Worm (Caenorhabditis elegans): ENCODE data around the gene bus-17.

Gene bus-17

ce11 chrX:15731668-15732067 is 34.5 kb downstream of the bus-17 start, which contains the start of gene lin-15A:
lin-15A (plus strand) TSS chrX:15731968.
- TF ChIP-seq zfp-3 (GFP tag; conservative IDR thresholded peaks at IDR 0.05) (no peak), cey-2 (tag; optimal IDR thresholded peaks at IDR 0.05; ENCODE audit: borderline replicate concordance, insufficient read depth) (no peak), ceh-44 (GFP tag; IDR thresholded peaks at IDR 0.05) (no peak), sdz-12 (GFP tag; optimal IDR thresholded peaks at IDR 0.05) (no peak), mxl-3 (GFP tag; optimal IDR thresholded peaks at IDR 0.05) (no peak), nhr-237 (tag; optimal IDR thresholded peaks at IDR 0.05) (no peak), zip-2 (tag; optimal IDR thresholded peaks at IDR 0.05) (no peak), php-3 (GFP tag; IDR thresholded peaks at IDR 0.05) (no peak), ceh-28 (tag; optimal IDR thresholded peaks at IDR 0.05) (no peak), nhr-28 (tag; optimal IDR thresholded peaks at IDR 0.05) (no peak)

DNA sequence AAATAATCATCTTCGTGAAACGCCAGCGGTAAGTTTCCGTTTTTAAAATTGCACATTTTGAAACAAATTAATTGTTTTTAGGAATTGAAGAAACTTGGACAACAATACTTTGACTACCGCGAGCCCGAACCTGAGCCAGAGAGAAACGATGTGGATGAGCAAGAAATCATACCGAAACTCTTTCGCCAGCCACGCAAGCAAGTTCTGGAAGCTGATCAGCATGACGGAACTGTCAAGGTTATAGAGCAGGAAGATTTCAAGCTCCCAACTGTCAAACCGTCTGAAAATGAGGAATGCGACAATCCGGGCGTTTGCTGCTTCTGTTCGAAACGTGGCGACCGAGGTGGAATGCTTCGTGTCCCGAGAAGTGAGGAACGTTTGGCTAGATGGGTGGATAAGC is 35.8 kb downstream of the bus-17 start:
- TF ChIP-seq set-16 (GFP tag; IDR thresholded peaks at IDR 0.05) (no peak), daf-16 (GFP tag; optimal IDR thresholded peaks at IDR 0.05) (no peak), daf-16 (tag; optimal IDR thresholded peaks at IDR 0.05) (no peak), php-3 (GFP tag; IDR thresholded peaks at IDR 0.05) (no peak), unc-62 (GFP tag; optimal IDR thresholded peaks at IDR 0.05 in 1 of 2) (peak in 1 of 2 experiments; percentile 96), unc-62 (tag; optimal IDR thresholded peaks at IDR 0.05) (no peak)

DNA sequence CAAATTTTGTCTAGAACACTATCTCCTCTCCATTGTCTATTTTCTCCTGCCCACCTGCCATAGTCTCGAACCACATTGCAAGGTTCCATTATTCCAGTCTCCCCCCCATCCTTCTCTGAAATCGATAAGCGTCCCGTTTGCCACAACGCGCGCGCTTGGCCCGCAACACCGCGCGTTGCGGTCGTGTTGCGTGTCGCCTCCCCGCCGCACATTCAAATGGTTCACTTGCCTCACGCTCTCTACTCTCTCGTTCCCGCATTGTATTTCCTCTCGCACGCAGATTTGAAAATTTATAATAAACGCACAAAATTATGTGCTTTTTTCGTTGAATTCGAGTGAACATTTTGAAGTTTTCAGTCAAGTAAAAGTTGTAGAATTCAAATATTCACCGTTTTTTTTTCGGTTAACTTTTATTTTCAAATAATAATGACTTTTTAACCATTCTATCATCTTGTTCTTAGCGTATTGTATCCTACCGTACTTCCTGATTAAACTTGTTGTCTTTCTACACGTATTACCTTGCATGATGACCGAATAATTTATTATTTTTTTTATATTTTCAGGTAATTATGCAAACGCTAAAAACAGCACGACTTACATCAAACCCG is 40.5 kb downstream of the bus-17 start, which contains the start of gene lin-15B:
lin-15B (plus strand) TSS at position 558 of the 608 bp plus-strand sequence.
- 0 out of 2 replicates have a peak, but pooled peaks have one; percentile 13 for TF ChIP-seq dmd-9 (GFP tag; IDR thresholded peaks at IDR 0.05)
- TF ChIP-seq aha-1 (tag): no peak
- TF ChIP-seq hmg-1.1 (GFP tag; IDR thresholded peaks at IDR 0.05): peak; percentile 19; the same call in 1 of the 2 replicates
- TF ChIP-seq egl-43 (GFP tag; IDR thresholded peaks at IDR 0.05): peak; percentile 13; the same call in 1 of the 2 replicates
- TF ChIP-seq set-16 (GFP tag; IDR thresholded peaks at IDR 0.05): peak; percentile 34; the same call in 1 of the 2 replicates
- no peak for TF ChIP-seq nhr-28 (tag; optimal IDR thresholded peaks at IDR 0.05)

DNA sequence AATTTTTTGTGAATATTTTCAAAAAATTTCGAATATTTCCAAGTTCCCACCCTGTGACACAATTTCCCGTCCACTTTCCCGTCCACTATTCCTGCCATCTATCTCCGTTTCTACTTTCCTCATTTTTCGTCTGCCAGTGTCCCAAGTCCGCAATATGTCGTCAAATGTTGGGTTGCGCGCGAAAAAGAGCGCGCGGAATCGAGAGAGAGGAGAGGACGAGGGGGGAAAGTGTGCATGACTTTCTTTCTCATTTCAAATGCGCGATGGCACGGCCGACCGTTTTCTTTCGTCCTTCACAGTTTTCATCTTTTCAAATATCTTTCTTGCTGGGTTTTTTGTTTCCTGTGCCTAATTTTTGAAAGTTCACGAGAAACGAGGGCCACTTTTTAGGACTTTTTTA is 41.2 kb downstream of the bus-17 start:
- TF ChIP-seq mxl-3 (GFP tag; optimal IDR thresholded peaks at IDR 0.05): peak; percentile 29
- TF ChIP-seq pqm-1 (tag; optimal IDR thresholded peaks at IDR 0.05): no peak
- no peak for TF ChIP-seq ces-1 (GFP tag; optimal IDR thresholded peaks at IDR 0.05)
- peak; percentile 39; the same call in 1 of the 2 replicates for TF ChIP-seq madf-9 (GFP tag; conservative IDR thresholded peaks at IDR 0.05)
- TF ChIP-seq aha-1 (tag): peak; percentile 89
- TF ChIP-seq ceh-20 (GFP tag; IDR thresholded peaks at IDR 0.05): no peak
- TF ChIP-seq hlh-30 (tag; optimal IDR thresholded peaks at IDR 0.05; ENCODE audit: insufficient read depth): peak; percentile 89
- TF ChIP-seq rbr-2 (tag; optimal IDR thresholded peaks at IDR 0.05): peak; percentile 11
- peak; percentile 65 for TF ChIP-seq dpl-1 (GFP tag; optimal IDR thresholded peaks at IDR 0.05)
- peak; percentile 45 for TF ChIP-seq lin-13 (GFP tag; optimal IDR thresholded peaks at IDR 0.05)
- peak; percentile 24 for TF ChIP-seq duxl-1 (tag; optimal IDR thresholded peaks at IDR 0.05; ENCODE audit: poor library complexity)
- TF ChIP-seq mxl-2 (GFP tag; conservative IDR thresholded peaks at IDR 0.05): no peak
- TF ChIP-seq lsy-2 (tag; optimal IDR thresholded peaks at IDR 0.05): no peak
- no peak for TF ChIP-seq zfp-3 (GFP tag; conservative IDR thresholded peaks at IDR 0.05)
- TF ChIP-seq F10B5.3 (tag; optimal IDR thresholded peaks at IDR 0.05): no peak
- TF ChIP-seq F44E2.7 (GFP tag; IDR thresholded peaks at IDR 0.05): no peak
- TF ChIP-seq mdl-1 (tag; optimal IDR thresholded peaks at IDR 0.05): peak in 1 of 2 experiments; percentile 46
- peak; percentile 52 for TF ChIP-seq dve-1 (tag; optimal IDR thresholded peaks at IDR 0.05; ENCODE audit: insufficient read depth)
- TF ChIP-seq daf-16 (GFP tag; optimal IDR thresholded peaks at IDR 0.05): no peak
- TF ChIP-seq daf-16 (tag; optimal IDR thresholded peaks at IDR 0.05): peak; percentile 56
- peak; percentile 54 for TF ChIP-seq hlh-11 (tag; optimal IDR thresholded peaks at IDR 0.05)
- TF ChIP-seq lin-15B (tag; optimal IDR thresholded peaks at IDR 0.05): peak; percentile 63
- TF ChIP-seq hmg-1.1 (GFP tag; IDR thresholded peaks at IDR 0.05): peak; percentile 66
- peak; percentile 86 for TF ChIP-seq mes-2 (tag; optimal IDR thresholded peaks at IDR 0.05; ENCODE audit: poor library complexity, severe bottlenecking)
- peak; percentile 44 for TF ChIP-seq nhr-28 (tag; optimal IDR thresholded peaks at IDR 0.05)

All from whole organism, L4 larva.